Worm (Caenorhabditis elegans) whole organism, early embryonic: Measurements from ENCODE around the gene msp-63.

Experiments used
- B0310.2 ChIP-seq: sonication (generic microtip); optimal IDR thresholded peaks from 2 replicates; lab custom pipeline; 2016; ENCODE audit warnings: mild to moderate bottlenecking, missing genetic modification characterization, missing compliant biosample characterization
- aly-1 ChIP-seq: sonication (generic microtip); optimal IDR thresholded peaks from 2 replicates; lab custom pipeline; 2016; ENCODE audit warnings: missing genetic modification characterization, missing compliant biosample characterization
- ama-1 ChIP-seq: fragments of 150-350 bp; optimal IDR thresholded peaks from 2 replicates; lab custom pipeline; 2014
- ceh-13 ChIP-seq: fragments of 200-800 bp; sonication (Bioruptor generic); optimal IDR thresholded peaks from 2 replicates; lab custom pipeline; 2018; ENCODE audit warnings: mild to moderate bottlenecking, missing genetic modification characterization, missing compliant biosample characterization
- ceh-36 ChIP-seq: sonication (generic microtip); optimal IDR thresholded peaks from 2 replicates; lab custom pipeline; 2016; ENCODE audit warnings: missing genetic modification characterization, inconsistent platforms, missing compliant biosample characterization
- ets-7 ChIP-seq: sonication (generic microtip); optimal IDR thresholded peaks from 2 replicates; lab custom pipeline; 2016; ENCODE audit warnings: missing genotype, missing genetic modification characterization, missing compliant biosample characterization
- flt-1 ChIP-seq: fragments of 200-800 bp; sonication (Bioruptor generic); IDR thresholded peaks from 2 replicates; pipeline ENCODE4 v1.3.6; 2022; ENCODE audit warnings: missing genetic modification characterization, missing compliant biosample characterization
- hmbx-1 ChIP-seq: sonication (generic microtip); optimal IDR thresholded peaks from 2 replicates; lab custom pipeline; 2016; ENCODE audit warnings: mild to moderate bottlenecking, missing genetic modification characterization, missing compliant biosample characterization
- hnd-1 ChIP-seq: sonication (generic microtip); optimal IDR thresholded peaks from 2 replicates; lab custom pipeline; 2016; ENCODE audit warnings: missing genetic modification characterization, missing compliant biosample characterization
- pes-1 ChIP-seq: fragments of 200-800 bp; sonication (Bioruptor generic); IDR thresholded peaks from 2 replicates; pipeline ENCODE4 v1.3.6; 2022; ENCODE audit warnings: missing genetic modification reagents, missing genetic modification characterization, missing compliant biosample characterization
- sea-1 ChIP-seq: fragments of 200-800 bp; sonication (Bioruptor generic); conservative IDR thresholded peaks from 2 replicates; pipeline ENCODE4 v1.3.6; 2022; ENCODE audit warnings: missing genetic modification characterization, missing compliant biosample characterization
- tbx-11 ChIP-seq: fragments of 200-800 bp; sonication (Bioruptor generic); IDR thresholded peaks from 2 replicates; pipeline ENCODE4 v1.3.6; 2022; ENCODE audit warnings: missing genetic modification characterization, missing compliant biosample characterization
- tra-4 ChIP-seq: sonication (generic microtip); optimal IDR thresholded peaks from 2 replicates; lab custom pipeline; 2017; ENCODE audit warnings: missing genetic modification characterization, missing compliant biosample characterization

ce11 chrII:5828486-5828885 is 31.2 kb upstream of the msp-63 start, which contains the start of gene ZK1248.11:
- TF ChIP-seq ama-1 (lab: Kevin White, UChicago) (no peak), ceh-36 (tag; lab: Kevin White, UChicago) (no peak), tra-4 (tag; lab: Kevin White, UChicago) (no peak), flt-1 (GFP tag; lab: Robert Waterston, UW) (no peak), ets-7 (tag; lab: Kevin White, UChicago) (no peak), sea-1 (no peak), tbx-11 (GFP tag; lab: Robert Waterston, UW) (no peak), pes-1 (GFP tag; lab: Robert Waterston, UW) (no peak), aly-1 (tag; lab: Kevin White, UChicago) (no peak), B0310.2 (tag; lab: Kevin White, UChicago) (no peak), hmbx-1 (tag; lab: Kevin White, UChicago) (no peak), ceh-13 (GFP tag; lab: Kevin White, UChicago) (no peak), hnd-1 (tag; lab: Kevin White, UChicago) (no peak)
